Worm (Caenorhabditis elegans): ENCODE results near the gene hpr-9.

DNA sequence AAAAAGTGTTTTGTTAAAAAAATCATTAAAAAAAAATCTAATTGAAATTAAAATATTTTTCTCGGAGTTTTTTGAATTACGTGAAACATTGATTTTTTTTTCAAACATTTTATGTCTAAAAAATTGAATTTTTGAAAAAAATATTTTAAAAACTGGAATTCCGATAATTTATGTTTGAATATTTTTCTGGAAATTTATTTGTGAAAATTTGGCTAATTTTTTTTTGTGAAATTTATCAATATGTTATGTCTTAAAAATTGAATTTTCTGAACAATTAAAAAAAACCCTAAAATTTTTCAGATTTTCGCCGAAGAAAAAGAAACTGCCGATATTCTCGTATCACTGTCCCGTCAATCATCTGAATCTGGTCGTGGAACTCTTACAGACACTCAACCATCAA is 9.0 kb upstream of the hpr-9 start, which contains the start of gene Y39A1A.24:
- TF ChIP-seq ref-1 (GFP tag; conservative IDR thresholded peaks at IDR 0.05) (no peak), ztf-23 (GFP tag; IDR thresholded peaks at IDR 0.05) (no peak), klf-2 (GFP tag; conservative IDR thresholded peaks at IDR 0.05) (no peak)

All from whole organism, midembryonic.